Fruit fly (Drosophila melanogaster): Measurements from ENCODE around the gene Idh.

The Idh gene

DNA sequence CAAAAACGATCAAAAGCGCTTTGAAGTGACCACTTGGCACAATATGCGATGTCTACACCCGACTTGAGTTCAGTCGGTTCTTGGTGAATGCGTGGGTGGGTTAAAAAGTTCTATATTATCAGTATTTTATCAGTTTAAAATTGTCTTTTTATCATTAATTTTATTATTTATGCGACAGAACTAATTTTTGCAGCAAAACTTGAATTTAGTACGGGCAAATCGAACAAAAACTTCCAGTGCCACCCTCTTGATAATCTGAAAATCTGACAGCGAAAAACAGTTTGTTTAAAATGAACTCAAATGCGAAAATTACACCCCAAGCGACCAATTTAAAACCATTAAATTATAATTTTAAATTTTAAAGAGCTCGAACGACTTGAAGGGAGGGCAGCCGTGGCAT lies 10.2 kb upstream of the Idh start (continued):
- TF ChIP-seq h (GFP tag; optimal IDR thresholded peaks at IDR 0.05), result peak; percentile 73
- peak; percentile 78 for TF ChIP-seq Sp1 (GFP tag; optimal IDR thresholded peaks at IDR 0.05)
- no peak for TF ChIP-seq tai (GFP tag; optimal IDR thresholded peaks at IDR 0.05)
- TF ChIP-seq pan (optimal IDR thresholded peaks at IDR 0.05), result no peak
- no peak for TF ChIP-seq lola (GFP tag; optimal IDR thresholded peaks at IDR 0.05)
- TF ChIP-seq Abd-B (GFP tag; optimal IDR thresholded peaks at IDR 0.05), result no peak
- TF ChIP-seq usp (GFP tag; optimal IDR thresholded peaks at IDR 0.05), result no peak
- no peak for TF ChIP-seq dl (GFP tag; optimal IDR thresholded peaks at IDR 0.05; ENCODE audit: insufficient read depth in 1 of 2, partially characterized antibody in 2 of 2)
- TF ChIP-seq GATAd (GFP tag; optimal IDR thresholded peaks at IDR 0.05), result no peak
- peak; percentile 44 for TF ChIP-seq CG32264 (GFP tag; optimal IDR thresholded peaks at IDR 0.05)
- TF ChIP-seq Vsx2 (GFP tag; optimal IDR thresholded peaks at IDR 0.05; ENCODE audit: partially characterized antibody), result no peak
- TF ChIP-seq N (GFP tag; optimal IDR thresholded peaks at IDR 0.05), result no peak
- TF ChIP-seq br (GFP tag; optimal IDR thresholded peaks at IDR 0.05), result peak; percentile 49
- TF ChIP-seq woc (GFP tag; optimal IDR thresholded peaks at IDR 0.05), result peak; percentile 53
- TF ChIP-seq dsf (GFP tag; optimal IDR thresholded peaks at IDR 0.05; ENCODE audit: borderline replicate concordance), result no peak

DNA sequence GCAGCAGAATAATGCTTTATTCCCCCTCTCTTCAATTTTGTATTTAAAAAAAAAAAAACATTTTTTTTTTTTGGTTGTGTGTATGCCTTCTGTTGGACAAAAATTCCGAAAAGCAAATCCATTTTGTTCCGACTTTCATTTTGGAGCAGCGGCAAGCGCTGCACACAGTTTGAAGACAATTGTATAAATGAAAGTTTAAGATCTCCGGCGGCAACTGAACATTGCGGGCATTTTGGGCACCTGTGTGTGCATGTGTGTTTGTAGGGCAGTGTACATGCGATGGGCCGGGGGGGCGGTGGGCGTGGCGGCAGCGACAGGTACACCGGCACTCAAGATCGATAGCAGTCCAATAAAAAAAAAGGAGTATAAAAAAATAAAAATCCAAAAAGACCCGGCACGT lies 8.8 kb upstream of the Idh start:
- no peak for TF ChIP-seq Abd-B (GFP tag; optimal IDR thresholded peaks at IDR 0.05)
- no peak for TF ChIP-seq Mio (GFP tag; optimal IDR thresholded peaks at IDR 0.05)
- TF ChIP-seq CrebA (GFP tag; optimal IDR thresholded peaks at IDR 0.05; ENCODE audit: borderline replicate concordance), result no peak
- TF ChIP-seq woc (GFP tag; optimal IDR thresholded peaks at IDR 0.05), result no peak
- TF ChIP-seq HLH106 (tag; optimal IDR thresholded peaks at IDR 0.05), result no peak
- peak; percentile 7 for TF ChIP-seq Sp1 (GFP tag; optimal IDR thresholded peaks at IDR 0.05)
- no peak for TF ChIP-seq br (GFP tag; optimal IDR thresholded peaks at IDR 0.05)
- TF ChIP-seq fru (GFP tag; optimal IDR thresholded peaks at IDR 0.05), result no peak
- no peak for TF ChIP-seq brk (GFP tag; optimal IDR thresholded peaks at IDR 0.05)

DNA sequence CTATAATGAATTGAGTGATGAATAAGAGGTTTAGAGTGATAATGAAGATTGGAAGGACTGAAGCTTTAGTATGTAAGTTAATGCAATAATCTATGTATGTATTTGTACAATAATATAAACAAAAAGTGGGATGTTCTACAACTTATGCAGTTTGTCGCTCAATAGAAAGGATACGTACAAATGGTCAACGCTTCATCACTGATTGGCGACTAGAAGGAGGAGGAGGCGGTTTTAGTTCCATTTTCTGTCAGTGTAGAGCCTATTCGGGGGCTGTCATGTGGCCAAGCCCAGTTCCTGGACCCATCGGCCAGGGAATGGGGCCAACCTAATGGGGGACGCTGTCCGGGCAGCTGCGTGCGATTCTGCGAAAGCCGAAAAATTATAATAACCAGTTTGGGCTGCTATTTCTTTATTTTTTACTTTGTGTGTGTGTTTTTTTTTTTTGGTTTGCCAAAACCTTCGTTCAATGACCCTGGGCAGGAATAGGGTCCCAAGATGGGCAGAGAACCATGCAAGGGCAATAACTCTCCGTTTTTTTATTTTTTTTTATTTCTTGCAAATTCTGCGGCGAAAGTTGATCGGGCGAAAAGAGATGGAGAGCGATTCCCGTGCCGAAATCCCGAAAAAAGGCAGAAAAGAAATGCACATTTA lies 8.1 kb upstream of the Idh start:
- TF ChIP-seq Hnf4 (GFP tag; optimal IDR thresholded peaks at IDR 0.05) (no peak), Jra (GFP tag; optimal IDR thresholded peaks at IDR 0.05) (no peak), dsf (GFP tag; optimal IDR thresholded peaks at IDR 0.05; ENCODE audit: borderline replicate concordance) (no peak), brk (GFP tag; optimal IDR thresholded peaks at IDR 0.05) (no peak), Vsx2 (GFP tag; optimal IDR thresholded peaks at IDR 0.05; ENCODE audit: partially characterized antibody) (no peak), psq (GFP tag; optimal IDR thresholded peaks at IDR 0.05) (peak; percentile 32), Hr78 (GFP tag; optimal IDR thresholded peaks at IDR 0.05) (no peak), foxo (GFP tag; optimal IDR thresholded peaks at IDR 0.05) (peak in 1 of 2 experiments; percentile 60), pan (optimal IDR thresholded peaks at IDR 0.05) (no peak), sv (GFP tag; optimal IDR thresholded peaks at IDR 0.05) (no peak), tai (GFP tag; optimal IDR thresholded peaks at IDR 0.05) (no peak), ey (GFP tag; optimal IDR thresholded peaks at IDR 0.05) (peak; percentile 77), h (GFP tag; optimal IDR thresholded peaks at IDR 0.05) (peak; percentile 79), GATAd (GFP tag; optimal IDR thresholded peaks at IDR 0.05) (no peak), HLH106 (tag; optimal IDR thresholded peaks at IDR 0.05) (peak; percentile 68), fru (GFP tag; optimal IDR thresholded peaks at IDR 0.05) (peak; percentile 77), OdsH (GFP tag; optimal IDR thresholded peaks at IDR 0.05) (peak; percentile 67), Sp1 (GFP tag; optimal IDR thresholded peaks at IDR 0.05) (peak; percentile 55), br (GFP tag; optimal IDR thresholded peaks at IDR 0.05) (peak; percentile 52), jim (GFP tag; optimal IDR thresholded peaks at IDR 0.05) (no peak), Dif (GFP tag; optimal IDR thresholded peaks at IDR 0.05; ENCODE audit: partially characterized antibody) (no peak), Hr83 (GFP tag; optimal IDR thresholded peaks at IDR 0.05; ENCODE audit: poor library complexity, severe bottlenecking) (no peak), rgr (GFP tag; optimal IDR thresholded peaks at IDR 0.05) (peak; percentile 32), CrebA (GFP tag; optimal IDR thresholded peaks at IDR 0.05; ENCODE audit: borderline replicate concordance) (peak; percentile 88), CG32264 (GFP tag; optimal IDR thresholded peaks at IDR 0.05) (no peak), usp (GFP tag; optimal IDR thresholded peaks at IDR 0.05) (no peak), Mio (GFP tag; optimal IDR thresholded peaks at IDR 0.05) (no peak), Dfd (GFP tag; optimal IDR thresholded peaks at IDR 0.05) (no peak), Abd-B (GFP tag; optimal IDR thresholded peaks at IDR 0.05) (no peak), lola (GFP tag; optimal IDR thresholded peaks at IDR 0.05) (no peak), dl (GFP tag; optimal IDR thresholded peaks at IDR 0.05; ENCODE audit: insufficient read depth in 1 of 2, partially characterized antibody in 2 of 2) (no peak), woc (GFP tag; optimal IDR thresholded peaks at IDR 0.05) (peak; percentile 63), N (GFP tag; optimal IDR thresholded peaks at IDR 0.05) (no peak), sage (GFP tag; optimal IDR thresholded peaks at IDR 0.05) (peak; percentile 36), Rel (GFP tag; optimal IDR thresholded peaks at IDR 0.05) (peak; percentile 89), Rel (tag; optimal IDR thresholded peaks at IDR 0.05) (no peak), CG9705 (GFP tag; optimal IDR thresholded peaks at IDR 0.05) (no peak), Myc (optimal IDR thresholded peaks at IDR 0.05) (no peak), dmrt93B (GFP tag; optimal IDR thresholded peaks at IDR 0.05) (peak; percentile 60)
